Worm (Caenorhabditis elegans) whole organism, young adult: ENCODE measurements around the gene clec-174.
A peak's percentile ranks its signal among the peaks of the same experiment; 100 is the strongest.

Source experiments
- F37B4.10 ChIP-seq: fragments of 200-800 bp; sonication (Bioruptor generic); IDR thresholded peaks from 2 replicates; pipeline ENCODE4 v1.3.6; 2022; ENCODE audit warnings: missing genetic modification characterization, missing compliant biosample characterization
- Y53G8AR.9 ChIP-seq: fragments of 200-800 bp; sonication (Bioruptor generic); conservative IDR thresholded peaks from 2 replicates; pipeline ENCODE4 v1.3.6; 2022; ENCODE audit warnings: missing genetic modification reagents, missing genetic modification characterization, missing compliant biosample characterization
- efl-1 ChIP-seq: fragments of 150-350 bp; optimal IDR thresholded peaks from 2 replicates; lab custom pipeline; 2014; ENCODE audit warnings: missing biosample characterization, missing genetic modification reagents, missing genetic modification characterization
- egl-18 ChIP-seq: fragments of 200-800 bp; sonication (Bioruptor generic); IDR thresholded peaks from 2 replicates; pipeline ENCODE4 v1.3.6; 2022; ENCODE audit warnings: missing genetic modification reagents, missing genetic modification characterization, missing compliant biosample characterization
- hmg-20 ChIP-seq: fragments of 200-800 bp; sonication (Bioruptor generic); IDR thresholded peaks from 2 replicates; pipeline ENCODE4 v1.3.6; 2022; ENCODE audit warnings: missing genetic modification reagents, missing genetic modification characterization, missing compliant biosample characterization
- hsf-1 ChIP-seq: fragments of 200-800 bp; sonication (Bioruptor generic); IDR thresholded peaks from 2 replicates; pipeline ENCODE4 v1.3.6; 2022; ENCODE audit warnings: missing genetic modification reagents, missing genetic modification characterization, missing compliant biosample characterization
- let-526 ChIP-seq: fragments of 200-800 bp; sonication (Bioruptor generic); IDR thresholded peaks from 2 replicates; pipeline ENCODE4 v1.3.6; 2022; ENCODE audit warnings: missing genetic modification reagents, missing genetic modification characterization, missing compliant biosample characterization
- lin-35 ChIP-seq, 3 experiments: fragments of 150-350 bp in 2 of 3; sonication (generic microtip) in 1 of 3; optimal IDR thresholded peaks; 2 replicates each; lab custom pipeline; 2014 to 2018; ENCODE audit warnings: missing biosample characterization in 3 of 3, missing genetic modification characterization in 3 of 3, missing genetic modification reagents in 3 of 3
- snpc-4 ChIP-seq, 5 experiments: fragments of 150-350 bp in 1 of 5; sonication (generic microtip) in 4 of 5; optimal IDR thresholded peaks; 2 replicates each; lab custom pipeline; 2014 to 2018; ENCODE audit warnings: missing genetic modification characterization in 5 of 5, missing biosample characterization in 3 of 5, antibody characterized with exemption in 2 of 5, mild to moderate bottlenecking in 2 of 5, missing compliant biosample characterization in 2 of 5, missing genotype in 2 of 5, moderate library complexity in 2 of 5, missing genetic modification reagents in 1 of 5
- unc-62 ChIP-seq: fragments of 150-350 bp; optimal IDR thresholded peaks from 2 replicates; lab custom pipeline; 2014; ENCODE audit warnings: missing biosample characterization, missing genetic modification reagents, missing genetic modification characterization
- ztf-25 ChIP-seq: fragments of 200-800 bp; sonication (Bioruptor generic); IDR thresholded peaks from 2 replicates; pipeline ENCODE4 v1.3.6; 2022; ENCODE audit warnings: missing genetic modification reagents, missing genetic modification characterization, missing compliant biosample characterization

- TF ChIP-seq hmg-20 (GFP tag; lab: Robert Waterston, UW) (no peak), egl-18 (GFP tag; lab: Robert Waterston, UW) (no peak), efl-1 (GFP tag; lab: Kevin White, UChicago) (no peak), let-526 (GFP tag; lab: Robert Waterston, UW) (no peak), ztf-25 (GFP tag; lab: Robert Waterston, UW) (no peak), hsf-1 (GFP tag; lab: Robert Waterston, UW) (no peak), lin-35 (GFP tag; optimal IDR thresholded peaks at IDR 0.05; lab: Kevin White, UChicago) (no peak), snpc-4 (GFP tag; optimal IDR thresholded peaks at IDR 0.05; lab: Kevin White, UChicago) (no peak), snpc-4 (tag; optimal IDR thresholded peaks at IDR 0.05; lab: Kevin White, UChicago) (no peak), unc-62 (GFP tag; lab: Kevin White, UChicago) (no peak), F37B4.10 (GFP tag; lab: Robert Waterston, UW) (0 out of 2 replicates have a peak, but pooled peaks have one; percentile 67), Y53G8AR.9 (GFP tag; lab: Robert Waterston, UW) (no peak)
Observed at ce11 chrIV:3977965-3978523, 36.5 kb upstream of the clec-174 start, which contains the start of gene srh-220.
